Fruit fly (Drosophila melanogaster) whole organism, wandering third instar larva: Measurements from ENCODE around the gene CG32718.

Experiments used
- CG32264 ChIP-seq: fragments of 200-800 bp; sonication (Bioruptor generic); optimal IDR thresholded peaks from 2 replicates; lab custom pipeline; 2016; ENCODE audit warnings: missing biosample characterization, missing genetic modification characterization
- CG9705 ChIP-seq: fragments of 200-800 bp; sonication (Bioruptor generic); optimal IDR thresholded peaks from 2 replicates; lab custom pipeline; 2018; ENCODE audit warnings: missing biosample characterization, mild to moderate bottlenecking, missing genetic modification characterization
- Dfd ChIP-seq: fragments of >200 bp; optimal IDR thresholded peaks from 2 replicates; lab custom pipeline; 2017; ENCODE audit warnings: missing biosample characterization, missing genetic modification characterization
- GATAd ChIP-seq: sonication (Bioruptor generic); optimal IDR thresholded peaks from 2 replicates; lab custom pipeline; 2016; ENCODE audit warnings: missing biosample characterization, missing genetic modification characterization
- HLH106 ChIP-seq: fragments of 200-800 bp; optimal IDR thresholded peaks from 3 replicates; lab custom pipeline; 2019; ENCODE audit warnings: missing biosample characterization, mild to moderate bottlenecking, missing genetic modification characterization, moderate library complexity
- Hnf4 ChIP-seq: fragments of 200-800 bp; sonication (Bioruptor generic); optimal IDR thresholded peaks from 2 replicates; lab custom pipeline; 2016; ENCODE audit warnings: missing biosample characterization, mild to moderate bottlenecking, missing genetic modification characterization
- Hr78 ChIP-seq: fragments of >200 bp; optimal IDR thresholded peaks from 2 replicates; lab custom pipeline; 2017; ENCODE audit warnings: missing biosample characterization, missing genetic modification characterization
- Hr83 ChIP-seq: fragments of 200-300 bp; sonication (Bioruptor generic); optimal IDR thresholded peaks from 2 replicates; lab custom pipeline; 2016; ENCODE audit warnings: missing biosample characterization, mild to moderate bottlenecking, missing genetic modification characterization, moderate library complexity; ENCODE audit not compliant: poor library complexity, severe bottlenecking
- Mio ChIP-seq: sonication (Bioruptor generic); optimal IDR thresholded peaks from 2 replicates; lab custom pipeline; 2016; ENCODE audit warnings: missing biosample characterization, missing genetic modification characterization
- OdsH ChIP-seq: fragments of 200-800 bp; sonication (Bioruptor generic); optimal IDR thresholded peaks from 2 replicates; lab custom pipeline; 2016; ENCODE audit warnings: missing biosample characterization, mild to moderate bottlenecking, missing genetic modification characterization
- br ChIP-seq: fragments of 200-800 bp; sonication (Bioruptor generic); optimal IDR thresholded peaks from 2 replicates; lab custom pipeline; 2016; ENCODE audit warnings: missing biosample characterization, missing genetic modification characterization
- brk ChIP-seq: fragments of 200-800 bp; sonication (Bioruptor generic); optimal IDR thresholded peaks from 2 replicates; lab custom pipeline; 2016; ENCODE audit warnings: missing biosample characterization, mild to moderate bottlenecking, missing genetic modification characterization
- dl ChIP-seq, 2 experiments: fragments of 175-275, 200-275 bp in 1 of 2; fragments of 200-275 bp in 1 of 2; sonication (Bioruptor generic); optimal IDR thresholded peaks; lab custom pipeline; 2018; ENCODE audit warnings: mild to moderate bottlenecking in 2 of 2, missing biosample characterization in 2 of 2, missing genetic modification characterization in 2 of 2, moderate library complexity in 2 of 2; ENCODE audit not compliant: partially characterized antibody in 2 of 2, insufficient read depth in 1 of 2
- dmrt93B ChIP-seq: fragments of 200-800 bp; sonication (Bioruptor generic); optimal IDR thresholded peaks from 2 replicates; lab custom pipeline; 2018; ENCODE audit warnings: missing biosample characterization, mild to moderate bottlenecking, missing genetic modification characterization
- dsf ChIP-seq: sonication (Bioruptor generic); optimal IDR thresholded peaks from 2 replicates; lab custom pipeline; 2016; ENCODE audit warnings: missing biosample characterization, missing genetic modification characterization, borderline replicate concordance
- h ChIP-seq: fragments of 200-800 bp; sonication (Bioruptor generic); optimal IDR thresholded peaks from 3 replicates; lab custom pipeline; 2016; ENCODE audit warnings: missing biosample characterization, mild to moderate bottlenecking, missing genetic modification characterization
- jim ChIP-seq: fragments of 175-275, 200-325 bp; sonication (Bioruptor generic); optimal IDR thresholded peaks from 2 replicates; lab custom pipeline; 2016; ENCODE audit warnings: missing biosample characterization, mild to moderate bottlenecking, missing genetic modification characterization
- pan ChIP-seq: fragments of >200 bp; optimal IDR thresholded peaks from 2 replicates; lab custom pipeline; 2017
- psq ChIP-seq: fragments of 200-800 bp; sonication (Bioruptor generic); optimal IDR thresholded peaks from 3 replicates; lab custom pipeline; 2017; ENCODE audit warnings: missing biosample characterization, mild to moderate bottlenecking, missing genetic modification characterization, moderate library complexity
- rgr ChIP-seq: fragments of 200-800 bp; sonication (Bioruptor generic); optimal IDR thresholded peaks from 3 replicates; lab custom pipeline; 2016; ENCODE audit warnings: missing biosample characterization, mild to moderate bottlenecking, missing genetic modification characterization
- sage ChIP-seq: fragments of 200-800 bp; sonication (Bioruptor generic); optimal IDR thresholded peaks from 2 replicates; lab custom pipeline; 2016; ENCODE audit warnings: missing biosample characterization, mild to moderate bottlenecking, missing genetic modification characterization
- sv ChIP-seq: fragments of 200-800 bp; sonication (Bioruptor generic); optimal IDR thresholded peaks from 3 replicates; lab custom pipeline; 2016; ENCODE audit warnings: missing biosample characterization, missing genetic modification characterization
- tai ChIP-seq: sonication (Bioruptor generic); optimal IDR thresholded peaks from 2 replicates; lab custom pipeline; 2016; ENCODE audit warnings: missing biosample characterization, missing genetic modification characterization
- woc ChIP-seq: sonication (Bioruptor generic); optimal IDR thresholded peaks from 2 replicates; lab custom pipeline; 2016; ENCODE audit warnings: missing biosample characterization, mild to moderate bottlenecking, missing genetic modification characterization

CG32718 gene

DNA sequence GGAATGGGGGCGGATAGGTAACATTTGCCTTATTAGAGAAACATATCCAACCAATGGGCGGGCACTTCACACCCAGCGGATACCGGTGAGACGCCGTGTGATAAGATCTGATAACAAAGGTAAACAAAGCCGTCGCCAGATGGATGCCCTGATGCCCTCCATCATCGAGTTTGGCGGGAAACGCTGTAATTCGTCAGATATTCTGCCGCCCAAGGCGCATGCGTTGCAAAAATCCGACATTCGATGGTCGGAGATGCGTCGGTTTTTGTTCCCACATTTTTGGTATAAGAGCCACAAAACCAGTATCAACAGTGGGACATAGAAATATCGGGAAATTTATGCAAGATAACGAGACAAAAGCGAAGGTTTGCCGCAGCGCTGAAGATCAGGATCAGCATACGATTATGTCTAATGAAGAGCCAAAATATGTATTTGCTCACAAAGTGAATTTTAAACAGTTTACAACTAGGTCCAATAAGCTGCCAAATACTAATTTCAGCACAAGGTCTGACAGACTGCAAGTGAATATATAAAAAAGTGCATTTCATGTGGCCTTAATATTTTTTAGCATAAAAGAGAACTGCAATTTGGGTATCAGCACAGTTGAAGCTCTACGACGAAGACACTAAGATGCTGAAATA, 9.7 kb upstream of the CG32718 start, which contains the start of gene CG34338:
Gene CG34338 (plus strand): TSS at position 591 of the 641 bp plus-strand sequence.
- TF ChIP-seq dl (GFP tag; optimal IDR thresholded peaks at IDR 0.05; lab: Kevin White, UChicago; ENCODE audit: insufficient read depth in 1 of 2, partially characterized antibody in 2 of 2) (no peak), psq (no peak), brk (no peak), dsf (no peak), Hr78 (GFP tag; lab: Kevin White, UChicago) (no peak), GATAd (no peak), pan (lab: Kevin White, UChicago) (no peak), jim (no peak), rgr (no peak)

DNA sequence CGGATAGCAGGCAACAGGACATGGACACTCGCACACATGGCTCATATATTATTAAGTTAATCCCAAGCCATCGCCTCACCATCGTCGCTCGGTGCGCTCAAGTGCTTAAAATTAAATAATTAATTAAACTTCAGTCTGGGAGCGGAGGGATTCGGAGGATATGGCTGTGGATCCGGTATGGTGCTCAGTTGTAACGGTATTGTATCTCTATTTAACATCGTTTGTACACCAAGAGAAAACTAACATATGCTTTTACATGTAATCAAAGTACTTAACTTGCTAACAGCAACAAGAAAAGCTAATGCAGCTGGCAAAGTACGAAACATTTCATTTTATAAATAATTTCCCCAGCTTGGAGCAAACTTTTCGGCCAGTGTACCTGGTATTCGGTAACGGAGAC, 13.1 kb downstream of the CG32718 start:
- no peak for TF ChIP-seq h (GFP tag; lab: Kevin White, UChicago)
- no peak for TF ChIP-seq sage
- TF ChIP-seq br (GFP tag; lab: Kevin White, UChicago), result no peak
- no peak for TF ChIP-seq HLH106 (tag; lab: Kevin White, UChicago)
- TF ChIP-seq, all 38 proteins: peak for 0

- TF ChIP-seq Hnf4 (GFP tag; lab: Kevin White, UChicago), result no peak
Observed at dm6 chrX:7801085-7801484, 23.1 kb downstream of the CG32718 start.

DNA sequence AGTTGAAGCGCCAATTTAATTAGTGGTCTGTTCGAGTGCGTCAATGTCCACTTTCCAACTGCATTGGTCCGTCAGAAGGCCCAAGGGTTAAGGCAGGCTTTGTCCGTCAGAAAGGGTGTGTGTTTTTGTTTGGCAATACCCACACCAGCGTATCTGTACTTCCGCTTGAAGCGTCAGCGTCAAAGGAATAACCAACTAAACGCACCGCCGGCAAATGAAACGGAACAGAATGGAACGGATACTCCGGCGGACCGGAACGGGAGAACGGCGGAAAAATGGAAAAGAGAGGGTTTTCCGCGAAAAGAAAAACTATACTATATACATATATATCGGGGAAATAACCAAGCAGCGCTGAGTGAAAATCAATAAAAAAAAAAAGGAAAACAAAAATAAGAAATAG, 44.9 kb downstream of the CG32718 start:
- TF ChIP-seq brk (no peak), CG32264 (no peak), rgr (no peak), Mio (GFP tag; lab: Kevin White, UChicago) (no peak), OdsH (GFP tag; lab: Kevin White, UChicago) (no peak), Hr83 (no peak), sv (GFP tag; lab: Kevin White, UChicago) (no peak)
- TF ChIP-seq, all 38 proteins: peak for 0

- TF ChIP-seq Mio (GFP tag; lab: Kevin White, UChicago), result no peak
- TF ChIP-seq CG32264, result no peak
- no peak for TF ChIP-seq tai
- TF ChIP-seq HLH106 (tag; lab: Kevin White, UChicago), result no peak
- TF ChIP-seq CG9705 (GFP tag; lab: Kevin White, UChicago), result no peak
- TF ChIP-seq, all 38 proteins: peak for 0
Observed at dm6 chrX:7825310-7825709, 47.3 kb downstream of the CG32718 start.

DNA sequence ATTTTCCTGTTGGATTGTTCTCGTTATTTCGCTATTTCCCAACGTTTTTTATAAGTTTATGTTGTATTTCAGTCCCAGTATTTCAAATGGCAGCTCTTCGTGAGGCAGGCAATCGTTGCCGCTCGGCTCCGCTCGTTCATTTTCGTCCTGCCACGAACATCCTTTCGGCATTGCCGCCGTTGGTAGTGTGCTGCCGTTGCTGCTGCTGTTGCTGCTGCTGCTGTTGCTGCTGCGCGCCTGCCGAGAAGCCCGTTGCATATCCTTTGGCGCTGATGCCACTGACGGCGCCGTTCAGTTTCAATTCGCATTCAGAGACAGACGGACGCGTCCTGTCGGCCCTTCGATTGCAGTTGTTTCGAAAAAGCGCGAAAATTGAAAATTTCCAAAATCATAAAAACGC, 47.9 kb downstream of the CG32718 start, which contains the start of gene CARPA:
Gene CARPA (plus strand): TSS at position 301 of the 400 bp plus-strand sequence.
- no peak for TF ChIP-seq dmrt93B (GFP tag; lab: Kevin White, UChicago)
- TF ChIP-seq Dfd (GFP tag; lab: Kevin White, UChicago), result peak; percentile 3
- TF ChIP-seq woc (GFP tag; lab: Kevin White, UChicago), result no peak
